Worm (Caenorhabditis elegans): ENCODE results near the gene nhr-56.

ce11 chrV:2206801-2207200 is 12.0 kb upstream of the nhr-56 start, which contains the start of gene svh-11:
- TF ChIP-seq ztf-29 (GFP tag; IDR thresholded peaks at IDR 0.05) (no peak), klf-2 (GFP tag; conservative IDR thresholded peaks at IDR 0.05) (no peak), flt-1 (GFP tag; IDR thresholded peaks at IDR 0.05) (no peak), cog-1 (tag; optimal IDR thresholded peaks at IDR 0.05) (no peak), ref-1 (GFP tag; conservative IDR thresholded peaks at IDR 0.05) (no peak)

Data from whole organism, midembryonic.